Fruit fly (Drosophila melanogaster) whole organism, embryonic: ENCODE measurements around the gene CG13949.

Experiments used
- Antp ChIP-seq: fragments of 200-800 bp; sonication (Bioruptor generic); optimal IDR thresholded peaks from 3 replicates; lab custom pipeline; 2016; ENCODE audit warnings: missing biosample characterization, missing genetic modification characterization
- CG11085 ChIP-seq: fragments of 200-800 bp; sonication (Bioruptor generic); IDR thresholded peaks from 2 replicates; pipeline ENCODE4 v1.3.6; 2022; ENCODE audit warnings: missing biosample characterization, missing genetic modification characterization
- CG11398 ChIP-seq: fragments of 200-800 bp; sonication (Bioruptor generic); optimal IDR thresholded peaks from 2 replicates; lab custom pipeline; 2016; ENCODE audit warnings: missing biosample characterization, missing genetic modification characterization
- CG11504 ChIP-seq: fragments of 200-800 bp; sonication (Bioruptor generic); optimal IDR thresholded peaks from 3 replicates; lab custom pipeline; 2019; ENCODE audit warnings: missing biosample characterization, mild to moderate bottlenecking, missing genetic modification characterization, moderate library complexity
- CG12104 ChIP-seq: fragments of 200-800 bp; sonication (Bioruptor generic); optimal IDR thresholded peaks from 3 replicates; lab custom pipeline; 2016; ENCODE audit warnings: missing biosample characterization, missing genetic modification characterization
- CG12391 ChIP-seq: fragments of 200-800 bp; sonication (Bioruptor generic); optimal IDR thresholded peaks from 3 replicates; lab custom pipeline; 2018; ENCODE audit warnings: missing biosample characterization, mild to moderate bottlenecking, missing genetic modification characterization, moderate library complexity
- CG12659 ChIP-seq: fragments of 200-800 bp; sonication (Bioruptor generic); optimal IDR thresholded peaks from 3 replicates; lab custom pipeline; 2017; ENCODE audit warnings: mild to moderate bottlenecking, missing biosample characterization, missing genetic modification reagents, missing genetic modification characterization
- CG13424 ChIP-seq: fragments of 200-800 bp; sonication (Bioruptor generic); optimal IDR thresholded peaks from 2 replicates; lab custom pipeline; 2019; ENCODE audit warnings: missing biosample characterization, mild to moderate bottlenecking, missing genetic modification characterization, moderate library complexity
- CG13894 ChIP-seq: fragments of 200-800 bp; sonication (Bioruptor generic); optimal IDR thresholded peaks from 3 replicates; lab custom pipeline; 2018; ENCODE audit warnings: missing biosample characterization, mild to moderate bottlenecking, missing genetic modification characterization, moderate library complexity
- CG17829 ChIP-seq: fragments of 200-800 bp; optimal IDR thresholded peaks from 2 replicates; lab custom pipeline; 2019; ENCODE audit warnings: missing biosample characterization, mild to moderate bottlenecking, missing genetic modification characterization, moderate library complexity
- CG2120 ChIP-seq: fragments of 200-800 bp; sonication (Bioruptor generic); optimal IDR thresholded peaks from 3 replicates; lab custom pipeline; 2016; ENCODE audit warnings: missing biosample characterization, missing genetic modification characterization
- CG30403 ChIP-seq: fragments of 200-800 bp; sonication (Bioruptor generic); optimal IDR thresholded peaks from 3 replicates; lab custom pipeline; 2016; ENCODE audit warnings: missing biosample characterization, missing genetic modification characterization
- CG31224 ChIP-seq: fragments of 200-800 bp; sonication (Bioruptor generic); IDR thresholded peaks from 2 replicates; pipeline ENCODE4 v1.3.6; 2022; ENCODE audit warnings: missing biosample characterization, missing genetic modification characterization
- CG3163 ChIP-seq: fragments of 200-800 bp; sonication (Bioruptor generic); optimal IDR thresholded peaks from 3 replicates; lab custom pipeline; 2016; ENCODE audit warnings: missing biosample characterization, missing genetic modification characterization
- CG32532 ChIP-seq: fragments of 200-800 bp; sonication (Bioruptor generic); IDR thresholded peaks from 2 replicates; pipeline ENCODE4 v1.3.6; 2022; ENCODE audit warnings: missing biosample characterization, missing genetic modification characterization
- CG34422 ChIP-seq: fragments of 200-800 bp; sonication (Bioruptor generic); IDR thresholded peaks from 3 replicates; pipeline ENCODE4 v1.3.6; 2022; ENCODE audit warnings: missing biosample characterization, missing genetic modification characterization
- CG3726 ChIP-seq: fragments of 200-800 bp; sonication (Bioruptor generic); IDR thresholded peaks from 3 replicates; pipeline ENCODE4, ENCODE4 v1.3.6; 2022; ENCODE audit warnings: missing biosample characterization, missing genetic modification characterization
- CG6791 ChIP-seq: fragments of 200-800 bp; sonication (Bioruptor generic); IDR thresholded peaks from 3 replicates; pipeline ENCODE4 v1.3.6; 2022; ENCODE audit warnings: missing biosample characterization, missing genetic modification characterization; ENCODE audit not compliant: partially characterized antibody
- CG7839 ChIP-seq: fragments of 200-800 bp; sonication (Bioruptor generic); optimal IDR thresholded peaks from 3 replicates; lab custom pipeline; 2018; ENCODE audit warnings: missing biosample characterization, mild to moderate bottlenecking, missing genetic modification characterization, moderate library complexity
- CG9932 ChIP-seq: fragments of 200-800 bp; sonication (Bioruptor generic); IDR thresholded peaks from 2 replicates; pipeline ENCODE4 v1.3.6; 2022; ENCODE audit warnings: missing biosample characterization, missing genetic modification characterization
- Chrac-16 ChIP-seq: fragments of 200-800 bp; sonication (Bioruptor generic); optimal IDR thresholded peaks from 3 replicates; lab custom pipeline; 2016; ENCODE audit warnings: missing biosample characterization, missing genetic modification characterization
- D ChIP-seq, 2 experiments: fragments of 200-800 bp in 1 of 2; fragments of >200 bp in 1 of 2; sonication (Bioruptor generic) in 1 of 2; optimal IDR thresholded peaks; 2 replicates in 1 of 2; 3 replicates in 1 of 2; lab custom pipeline; 2017; ENCODE audit warnings: mild to moderate bottlenecking in 1 of 2, missing biosample characterization in 1 of 2, missing genetic modification characterization in 1 of 2, missing genetic modification reagents in 1 of 2
- Dll ChIP-seq: fragments of 200-800 bp; sonication (Bioruptor generic); IDR thresholded peaks from 4 replicates; pipeline ENCODE4 v1.3.6; 2022; ENCODE audit warnings: missing biosample characterization, missing genetic modification characterization; ENCODE audit not compliant: partially characterized antibody
- Ets65A ChIP-seq: fragments of 200-800 bp; sonication (Bioruptor generic); peaks from one replicate; lab custom pipeline; 2016; ENCODE audit warnings: missing biosample characterization, missing genetic modification characterization
- Gug ChIP-seq: fragments of 200-800 bp; sonication (Bioruptor generic); IDR thresholded peaks from 4 replicates; pipeline ENCODE4 v1.3.6; 2022; ENCODE audit warnings: missing biosample characterization, missing genetic modification characterization
- Hmr ChIP-seq: fragments of 200-800 bp; sonication (Bioruptor generic); optimal IDR thresholded peaks from 3 replicates; lab custom pipeline; 2017; ENCODE audit warnings: mild to moderate bottlenecking, missing biosample characterization, missing genetic modification reagents, missing genetic modification characterization
- Hmx ChIP-seq: fragments of 200-800 bp; sonication (Bioruptor generic); optimal IDR thresholded peaks from 2 replicates; lab custom pipeline; 2016; ENCODE audit warnings: missing biosample characterization, missing genetic modification characterization
- Hr3 ChIP-seq: fragments of 200-800 bp; sonication (Bioruptor generic); optimal IDR thresholded peaks from 3 replicates; lab custom pipeline; 2016; ENCODE audit warnings: missing biosample characterization, missing genetic modification characterization
- MESR4 ChIP-seq: fragments of 200-800 bp; sonication (Bioruptor generic); optimal IDR thresholded peaks from 2 replicates; lab custom pipeline; 2018; ENCODE audit warnings: missing biosample characterization, mild to moderate bottlenecking, missing genetic modification characterization, moderate library complexity
- Mad ChIP-seq: fragments of 200-800 bp; sonication (Bioruptor generic); optimal IDR thresholded peaks from 2 replicates; lab custom pipeline; 2016; ENCODE audit warnings: missing biosample characterization, missing genetic modification characterization
- Meics ChIP-seq: fragments of 200-800 bp; sonication (Bioruptor generic); optimal IDR thresholded peaks from 2 replicates; lab custom pipeline; 2017; ENCODE audit warnings: missing biosample characterization, mild to moderate bottlenecking, missing genetic modification characterization
- NC2α ChIP-seq: fragments of 200-800 bp; sonication (Bioruptor generic); optimal IDR thresholded peaks from 2 replicates; lab custom pipeline; 2016; ENCODE audit warnings: missing biosample characterization, missing genetic modification characterization
- Ravus ChIP-seq: fragments of 200-800 bp; sonication (Bioruptor generic); IDR thresholded peaks from 2 replicates; pipeline ENCODE4 v1.3.6; 2022; ENCODE audit warnings: missing biosample characterization, missing genetic modification characterization
- ara ChIP-seq: fragments of 200-800 bp; sonication (Bioruptor generic); IDR thresholded peaks from 2 replicates; pipeline ENCODE4 v1.3.6; 2022; ENCODE audit warnings: missing biosample characterization, missing genetic modification characterization
- bsh ChIP-seq, 2 experiments: fragments of 200-800 bp; sonication (Bioruptor generic); optimal IDR thresholded peaks; 2 replicates each; lab custom pipeline; 2017 to 2018; ENCODE audit warnings: mild to moderate bottlenecking in 2 of 2, missing biosample characterization in 2 of 2, missing genetic modification characterization in 2 of 2, moderate library complexity in 1 of 2
- croc ChIP-seq: fragments of 200-800 bp; sonication (Bioruptor generic); conservative IDR thresholded peaks from 3 replicates; pipeline ENCODE4 v1.3.6; 2022; ENCODE audit warnings: missing biosample characterization, missing genetic modification characterization
- jigr1 ChIP-seq: fragments of 200-800 bp; sonication (Bioruptor generic); IDR thresholded peaks from 3 replicates; pipeline ENCODE4 v1.3.6; 2022; ENCODE audit warnings: missing biosample characterization, missing genetic modification characterization
- jumu ChIP-seq: fragments of 200-800 bp; sonication (Bioruptor generic); optimal IDR thresholded peaks from 3 replicates; lab custom pipeline; 2016; ENCODE audit warnings: missing biosample characterization, missing genetic modification characterization
- mam ChIP-seq: fragments of 200-800 bp; sonication (Bioruptor generic); optimal IDR thresholded peaks from 3 replicates; lab custom pipeline; 2016; ENCODE audit warnings: missing biosample characterization, missing genetic modification characterization
- mld ChIP-seq: fragments of 200-800 bp; sonication (Bioruptor generic); IDR thresholded peaks from 3 replicates; pipeline ENCODE4 v1.3.6; 2022; ENCODE audit warnings: missing biosample characterization, missing genetic modification characterization; ENCODE audit not compliant: partially characterized antibody
- org-1 ChIP-seq: fragments of 200-800 bp; sonication (Bioruptor generic); optimal IDR thresholded peaks from 2 replicates; lab custom pipeline; 2017; ENCODE audit warnings: missing biosample characterization, missing genetic modification characterization
- pb ChIP-seq: fragments of 200-800 bp; sonication (Bioruptor generic); optimal IDR thresholded peaks from 3 replicates; lab custom pipeline; 2016; ENCODE audit warnings: missing biosample characterization, missing genetic modification characterization
- phol ChIP-seq: fragments of 200-800 bp; sonication (Bioruptor generic); optimal IDR thresholded peaks from 3 replicates; lab custom pipeline; 2018; ENCODE audit warnings: missing biosample characterization, mild to moderate bottlenecking, missing genetic modification characterization, moderate library complexity
- sd ChIP-seq: fragments of 200-800 bp; sonication (Bioruptor generic); optimal IDR thresholded peaks from 3 replicates; lab custom pipeline; 2018; ENCODE audit warnings: missing biosample characterization, mild to moderate bottlenecking, missing genetic modification characterization, moderate library complexity
- sens ChIP-seq: fragments of 200-800 bp; sonication (Bioruptor generic); peaks from one replicate; lab custom pipeline; 2016; ENCODE audit warnings: missing biosample characterization, missing genetic modification characterization
- sisA ChIP-seq: fragments of 200-800 bp; sonication (Bioruptor generic); IDR thresholded peaks from 2 replicates; pipeline ENCODE4 v1.3.6; 2022; ENCODE audit warnings: missing biosample characterization, missing genetic modification characterization
- slbo ChIP-seq: fragments of 200-800 bp; sonication (Bioruptor generic); IDR thresholded peaks from 2 replicates; pipeline ENCODE4 v1.3.6; 2022; ENCODE audit warnings: missing biosample characterization, missing genetic modification characterization
- ssp ChIP-seq: fragments of 200-800 bp; sonication (Bioruptor generic); IDR thresholded peaks from 2 replicates; pipeline ENCODE4 v1.3.6; 2022; ENCODE audit warnings: missing biosample characterization, missing genetic modification characterization
- sug ChIP-seq: fragments of 200-800 bp; optimal IDR thresholded peaks from 2 replicates; lab custom pipeline; 2019; ENCODE audit warnings: missing biosample characterization, mild to moderate bottlenecking, missing genetic modification characterization, moderate library complexity
- twi ChIP-seq: fragments of 200-800 bp; optimal IDR thresholded peaks from 2 replicates; lab custom pipeline; 2019; ENCODE audit warnings: missing biosample characterization, mild to moderate bottlenecking, missing genetic modification characterization, moderate library complexity
- usp ChIP-seq: fragments of >200 bp; optimal IDR thresholded peaks from 2 replicates; lab custom pipeline; 2017; ENCODE audit warnings: missing biosample characterization, missing genetic modification characterization

The CG13949 gene

DNA sequence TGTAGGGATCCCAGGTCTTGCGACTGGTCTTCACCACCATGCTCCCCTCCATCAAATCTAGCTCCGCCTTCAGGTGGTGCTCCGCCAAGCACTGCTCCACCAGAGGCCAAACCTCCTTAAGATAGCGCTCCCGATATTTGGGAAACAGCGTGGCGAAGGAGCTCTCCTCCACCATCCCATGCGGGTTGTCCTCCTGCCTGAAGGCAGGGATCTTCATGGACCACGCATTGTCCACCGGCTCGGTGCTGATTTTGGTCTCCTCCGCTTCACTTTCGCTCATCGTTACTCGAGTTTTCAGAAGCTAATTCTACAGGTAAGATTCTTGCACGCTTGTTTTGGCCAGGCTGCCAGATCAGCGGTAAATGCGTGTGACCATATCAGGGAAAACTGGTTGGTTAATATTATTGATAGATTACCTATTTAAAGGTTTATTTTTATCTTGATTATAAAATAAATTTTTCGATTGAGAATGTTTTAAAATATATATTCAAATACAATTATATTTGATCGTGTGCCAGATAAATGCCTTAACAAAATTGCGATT lies 14.4 kb downstream of the CG13949 start, which contains the start of gene dbe:
Gene dbe (minus strand): TSS at position 361 of the 544 bp plus-strand sequence.
- TF ChIP-seq CG34422 (0 out of 3 replicates have a peak, but pooled peaks have one; percentile 30), CG12659 (GFP tag; lab: Kevin White, UChicago) (peak; percentile 22), slbo (peak; percentile 66), CG17829 (tag; lab: Kevin White, UChicago) (peak; percentile 16), twi (tag; lab: Kevin White, UChicago) (no peak), Ets65A (no peak), CG13894 (tag; lab: Kevin White, UChicago) (peak; percentile 20), Meics (GFP tag; lab: Kevin White, UChicago) (peak; percentile 5), D (optimal IDR thresholded peaks at IDR 0.05; lab: Kevin White, UChicago) (no peak), D (GFP tag; optimal IDR thresholded peaks at IDR 0.05; lab: Kevin White, UChicago) (no peak), Dll (GFP tag; lab: Robert Waterston, UW) (0 out of 4 replicates have a peak, but pooled peaks have one; percentile 27), CG11398 (GFP tag; lab: Kevin White, UChicago) (no peak), bsh (GFP tag; optimal IDR thresholded peaks at IDR 0.05; lab: Kevin White, UChicago) (no peak), jumu (no peak), sd (tag; lab: Kevin White, UChicago) (no peak), CG3726 (GFP tag; lab: Robert Waterston, UW) (no peak), CG31224 (GFP tag; lab: Robert Waterston, UW) (no peak), mld (GFP tag; lab: Robert Waterston, UW) (no peak), sug (tag; lab: Kevin White, UChicago) (peak; percentile 46), CG11504 (tag; lab: Kevin White, UChicago) (peak; percentile 24), CG32532 (0 out of 2 replicates have a peak, but pooled peaks have one; percentile 18), CG13424 (tag; lab: Kevin White, UChicago) (peak; percentile 48), CG12104 (GFP tag; lab: Kevin White, UChicago) (no peak), CG12391 (tag; lab: Kevin White, UChicago) (peak; percentile 41), Hmr (GFP tag; lab: Kevin White, UChicago) (peak; percentile 10), NC2α (GFP tag; lab: Kevin White, UChicago) (no peak), Hmx (GFP tag; lab: Kevin White, UChicago) (no peak), croc (GFP tag; lab: Robert Waterston, UW) (no peak), phol (tag; lab: Kevin White, UChicago) (peak; percentile 8), CG9932 (GFP tag; lab: Robert Waterston, UW) (peak; percentile 58), Gug (GFP tag; lab: Robert Waterston, UW) (no peak), usp (GFP tag; lab: Kevin White, UChicago) (no peak), org-1 (GFP tag; lab: Kevin White, UChicago) (no peak), pb (GFP tag; lab: Kevin White, UChicago) (no peak), Chrac-16 (GFP tag; lab: Kevin White, UChicago) (peak; percentile 7), Ravus (no peak), Hr3 (peak; percentile 8), ssp (GFP tag; lab: Robert Waterston, UW) (no peak), CG2120 (GFP tag; lab: Kevin White, UChicago) (peak; percentile 22), Mad (peak; percentile 3), sens (no peak), CG6791 (GFP tag; lab: Robert Waterston, UW) (peak; percentile 53; the same call in 1 of the 3 replicates), CG11085 (no peak), CG30403 (peak; percentile 22), MESR4 (GFP tag; lab: Kevin White, UChicago) (peak; percentile 84), mam (peak; percentile 13), Antp (no peak), CG7839 (tag; lab: Kevin White, UChicago) (peak; percentile 17), jigr1 (GFP tag; lab: Robert Waterston, UW) (no peak), CG3163 (GFP tag; lab: Kevin White, UChicago) (no peak), ara (GFP tag; lab: Robert Waterston, UW) (no peak), sisA (no peak)
